Fruit fly (Drosophila melanogaster) whole organism, embryonic: ENCODE measurements around the gene Sirt6.

ENCODE experiments used
- Aef1 ChIP-seq: fragments of 200-800 bp; sonication (Bioruptor generic); IDR thresholded peaks from 3 replicates; pipeline ENCODE4 v1.3.6; 2022; ENCODE audit warnings: missing biosample characterization, missing genetic modification characterization
- B-H2 ChIP-seq: fragments of 200-800 bp; sonication (Bioruptor generic); optimal IDR thresholded peaks from 2 replicates; lab custom pipeline; 2018; ENCODE audit warnings: missing biosample characterization, mild to moderate bottlenecking, missing genetic modification characterization
- Bdp1 ChIP-seq: fragments of 200-800 bp; sonication (Bioruptor generic); optimal IDR thresholded peaks from 3 replicates; lab custom pipeline; 2016; ENCODE audit warnings: missing biosample characterization, missing genetic modification characterization
- CG10209 ChIP-seq: fragments of 200-800 bp; sonication (Bioruptor generic); optimal IDR thresholded peaks from 3 replicates; lab custom pipeline; 2017; ENCODE audit warnings: missing biosample characterization, mild to moderate bottlenecking, missing genetic modification characterization, missing genetic modification reagents
- CG10543 ChIP-seq: fragments of 200-800 bp; sonication (Bioruptor generic); optimal IDR thresholded peaks from 3 replicates; lab custom pipeline; 2017; ENCODE audit warnings: missing biosample characterization, mild to moderate bottlenecking, missing genetic modification characterization, moderate library complexity
- CG10565 ChIP-seq: fragments of 200-800 bp; sonication (Bioruptor generic); optimal IDR thresholded peaks from 3 replicates; lab custom pipeline; 2016; ENCODE audit warnings: missing biosample characterization, mild to moderate bottlenecking, missing genetic modification characterization
- CG11085 ChIP-seq: fragments of 200-800 bp; sonication (Bioruptor generic); IDR thresholded peaks from 2 replicates; pipeline ENCODE4 v1.3.6; 2022; ENCODE audit warnings: missing biosample characterization, missing genetic modification characterization
- CG13894 ChIP-seq: fragments of 200-800 bp; sonication (Bioruptor generic); optimal IDR thresholded peaks from 3 replicates; lab custom pipeline; 2018; ENCODE audit warnings: missing biosample characterization, mild to moderate bottlenecking, missing genetic modification characterization, moderate library complexity
- CG14860 ChIP-seq: fragments of 200-800 bp; sonication (Bioruptor generic); IDR thresholded peaks from 3 replicates; pipeline ENCODE4 v1.3.6; 2022; ENCODE audit warnings: missing biosample characterization, missing genetic modification characterization; ENCODE audit not compliant: partially characterized antibody
- CG17385 ChIP-seq: fragments of 200-800 bp; sonication (Bioruptor generic); optimal IDR thresholded peaks from 3 replicates; lab custom pipeline; 2018; ENCODE audit warnings: missing biosample characterization, mild to moderate bottlenecking, missing genetic modification characterization
- CG18764 ChIP-seq: fragments of 200-800 bp; sonication (Bioruptor generic); optimal IDR thresholded peaks from 3 replicates; lab custom pipeline; 2016; ENCODE audit warnings: missing biosample characterization, missing genetic modification characterization
- CG32767 ChIP-seq: fragments of 200-800 bp; sonication (Bioruptor generic); IDR thresholded peaks from 2 replicates; pipeline ENCODE4 v1.3.6; 2022; ENCODE audit warnings: missing biosample characterization, missing genetic modification characterization
- CG32772 ChIP-seq: fragments of 200-800 bp; sonication (Bioruptor generic); IDR thresholded peaks from 2 replicates; pipeline ENCODE4 v1.3.6; 2022; ENCODE audit warnings: missing biosample characterization, missing genetic modification characterization
- CG4282 ChIP-seq: fragments of 200-800 bp; sonication (Bioruptor generic); optimal IDR thresholded peaks from 2 replicates; lab custom pipeline; 2016; ENCODE audit warnings: missing biosample characterization, missing genetic modification characterization
- CG4730 ChIP-seq: fragments of 200-800 bp; sonication (Bioruptor generic); IDR thresholded peaks from 2 replicates; pipeline ENCODE4 v1.3.6; 2022; ENCODE audit warnings: missing biosample characterization, missing genetic modification characterization
- CG6254 ChIP-seq: fragments of 200-800 bp; sonication (Bioruptor generic); optimal IDR thresholded peaks from 3 replicates; lab custom pipeline; 2017; ENCODE audit warnings: mild to moderate bottlenecking, missing biosample characterization, missing genetic modification reagents, missing genetic modification characterization
- CG6813 ChIP-seq: fragments of 200-800 bp; sonication (Bioruptor generic); optimal IDR thresholded peaks from 2 replicates; lab custom pipeline; 2017; ENCODE audit warnings: missing biosample characterization, missing genetic modification characterization, mild to moderate bottlenecking, moderate library complexity, missing genetic modification reagents
- CG7963 ChIP-seq: fragments of 200-800 bp; sonication (Bioruptor generic); IDR thresholded peaks from 3 replicates; pipeline ENCODE4 v1.3.6; 2022; ENCODE audit warnings: missing biosample characterization, missing genetic modification characterization; ENCODE audit not compliant: partially characterized antibody
- CG7987 ChIP-seq: fragments of 200-800 bp; sonication (Bioruptor generic); optimal IDR thresholded peaks from 2 replicates; lab custom pipeline; 2018; ENCODE audit warnings: missing biosample characterization, mild to moderate bottlenecking, missing genetic modification characterization, moderate library complexity
- CG9609 ChIP-seq: fragments of 200-800 bp; sonication (Bioruptor generic); optimal IDR thresholded peaks from 3 replicates; lab custom pipeline; 2016; ENCODE audit warnings: missing biosample characterization, missing genetic modification characterization
- CHES-1-like ChIP-seq: fragments of 200-800 bp; sonication (Bioruptor generic); optimal IDR thresholded peaks from 2 replicates; lab custom pipeline; 2016; ENCODE audit warnings: missing biosample characterization, missing genetic modification characterization
- ERR ChIP-seq: fragments of 200-800 bp; sonication (Bioruptor generic); optimal IDR thresholded peaks from 2 replicates; lab custom pipeline; 2016; ENCODE audit warnings: missing biosample characterization, missing genetic modification characterization
- Elba2 ChIP-seq: fragments of 200-800 bp; sonication (Bioruptor generic); optimal IDR thresholded peaks from 3 replicates; lab custom pipeline; 2016; ENCODE audit warnings: missing biosample characterization, missing genetic modification characterization
- HLH4C ChIP-seq: fragments of 200-800 bp; sonication (Bioruptor generic); IDR thresholded peaks from 3 replicates; pipeline ENCODE4 v1.3.6; 2022; ENCODE audit warnings: missing biosample characterization, missing genetic modification characterization; ENCODE audit not compliant: partially characterized antibody
- Hr39 ChIP-seq: fragments of >200 bp; optimal IDR thresholded peaks from 2 replicates; lab custom pipeline; 2017
- Hr51 ChIP-seq, 2 experiments: fragments of 200-800 bp; sonication (Bioruptor generic); optimal IDR thresholded peaks; 2 replicates in 1 of 2; 3 replicates in 1 of 2; lab custom pipeline; 2016 to 2018; ENCODE audit warnings: missing biosample characterization in 2 of 2, missing genetic modification characterization in 2 of 2, mild to moderate bottlenecking in 1 of 2, moderate library complexity in 1 of 2
- Hsf ChIP-seq: fragments of 200-800 bp; sonication (Bioruptor generic); optimal IDR thresholded peaks from 3 replicates; lab custom pipeline; 2016; ENCODE audit warnings: missing biosample characterization, missing genetic modification characterization
- Lim3 ChIP-seq: fragments of 200-800 bp; sonication (Bioruptor generic); IDR thresholded peaks from 2 replicates; pipeline ENCODE4 v1.3.6; 2022; ENCODE audit warnings: missing biosample characterization, missing genetic modification characterization
- NC2α ChIP-seq: fragments of 200-800 bp; sonication (Bioruptor generic); optimal IDR thresholded peaks from 2 replicates; lab custom pipeline; 2016; ENCODE audit warnings: missing biosample characterization, missing genetic modification characterization
- Side ChIP-seq: fragments of 200-800 bp; sonication (Bioruptor generic); optimal IDR thresholded peaks from 2 replicates; lab custom pipeline; 2016; ENCODE audit warnings: missing biosample characterization, missing genetic modification characterization
- Sox102F ChIP-seq: fragments of 200-800 bp; sonication (Bioruptor generic); optimal IDR thresholded peaks from 2 replicates; lab custom pipeline; 2018; ENCODE audit warnings: missing biosample characterization, mild to moderate bottlenecking, missing genetic modification characterization, moderate library complexity
- Xrp1 ChIP-seq: fragments of 200-800 bp; sonication (Bioruptor generic); IDR thresholded peaks from 2 replicates; pipeline ENCODE4 v1.3.6; 2022; ENCODE audit warnings: missing biosample characterization, missing genetic modification characterization
- ap ChIP-seq: fragments of 200-800 bp; sonication (Bioruptor generic); IDR thresholded peaks from 2 replicates; pipeline ENCODE4 v1.3.6; 2022; ENCODE audit warnings: missing biosample characterization, missing genetic modification characterization
- chinmo ChIP-seq: fragments of 200-800 bp; sonication (Bioruptor generic); IDR thresholded peaks from 4 replicates; pipeline ENCODE4 v1.3.6; 2022; ENCODE audit warnings: missing biosample characterization, missing genetic modification characterization; ENCODE audit not compliant: partially characterized antibody
- disco-r ChIP-seq: fragments of 200-800 bp; sonication (Bioruptor generic); optimal IDR thresholded peaks from 2 replicates; lab custom pipeline; 2016; ENCODE audit warnings: missing biosample characterization, missing genetic modification characterization
- dmrt11E ChIP-seq: fragments of 200-800 bp; sonication (Bioruptor generic); optimal IDR thresholded peaks from 3 replicates; lab custom pipeline; 2018; ENCODE audit warnings: missing biosample characterization, mild to moderate bottlenecking, missing genetic modification characterization, moderate library complexity
- ems ChIP-seq: fragments of 200-800 bp; sonication (Bioruptor generic); optimal IDR thresholded peaks from 3 replicates; lab custom pipeline; 2016; ENCODE audit warnings: missing biosample characterization, missing genetic modification characterization
- eve ChIP-seq, 2 experiments: fragments of >200 bp; optimal IDR thresholded peaks; 2 replicates each; lab custom pipeline; 2017; ENCODE audit warnings: missing biosample characterization in 2 of 2, missing genetic modification characterization in 2 of 2
- gem ChIP-seq: fragments of 200-800 bp; sonication (Bioruptor generic); optimal IDR thresholded peaks from 2 replicates; lab custom pipeline; 2019; ENCODE audit warnings: missing biosample characterization, mild to moderate bottlenecking, missing genetic modification characterization, moderate library complexity
- h ChIP-seq: fragments of >200 bp; optimal IDR thresholded peaks from 2 replicates; lab custom pipeline; 2017
- hbn ChIP-seq: fragments of 200-800 bp; sonication (Bioruptor generic); IDR thresholded peaks from 2 replicates; pipeline ENCODE4 v1.3.6; 2022; ENCODE audit warnings: missing biosample characterization, missing genetic modification characterization; ENCODE audit not compliant: partially characterized antibody
- knrl ChIP-seq: fragments of 200-800 bp; sonication (Bioruptor generic); IDR thresholded peaks from 3 replicates; pipeline ENCODE4 v1.3.6; 2022; ENCODE audit warnings: missing biosample characterization, missing genetic modification characterization; ENCODE audit not compliant: partially characterized antibody
- pnt ChIP-seq: fragments of 200-800 bp; sonication (Bioruptor generic); optimal IDR thresholded peaks from 3 replicates; lab custom pipeline; 2016; ENCODE audit warnings: missing biosample characterization, missing genetic modification characterization
- sob ChIP-seq: fragments of 200-800 bp; sonication (Bioruptor generic); IDR thresholded peaks from 2 replicates; pipeline ENCODE4 v1.3.6; 2022; ENCODE audit warnings: missing biosample characterization, missing genetic modification characterization
- stc ChIP-seq: fragments of 200-800 bp; sonication (Bioruptor generic); IDR thresholded peaks from 2 replicates; pipeline ENCODE4 v1.3.6; 2022; ENCODE audit warnings: missing biosample characterization, missing genetic modification characterization
- tin ChIP-seq: fragments of 200-800 bp; sonication (Bioruptor generic); optimal IDR thresholded peaks from 3 replicates; lab custom pipeline; 2016; ENCODE audit warnings: missing biosample characterization, missing genetic modification characterization
- tio ChIP-seq: fragments of 200-800 bp; sonication (Bioruptor generic); optimal IDR thresholded peaks from 2 replicates; lab custom pipeline; 2017; ENCODE audit warnings: missing biosample characterization, missing genetic modification characterization, inconsistent platforms
- usp ChIP-seq: fragments of >200 bp; optimal IDR thresholded peaks from 2 replicates; lab custom pipeline; 2017; ENCODE audit warnings: missing biosample characterization, missing genetic modification characterization
- zen ChIP-seq: fragments of 200-800 bp; sonication (Bioruptor generic); optimal IDR thresholded peaks from 3 replicates; lab custom pipeline; 2018; ENCODE audit warnings: missing biosample characterization, mild to moderate bottlenecking, missing genetic modification characterization, moderate library complexity

Gene Sirt6

dm6 chr3R:10268101-10268864 is 6.6 kb upstream of the Sirt6 start (continued):
- TF ChIP-seq chinmo: peak; percentile 69; the same call in 1 of the 4 replicates
- TF ChIP-seq Bdp1 (GFP tag; lab: Kevin White, UChicago): peak; percentile 2
- peak; percentile 88 for TF ChIP-seq CG10543 (GFP tag; lab: Kevin White, UChicago)
- peak; percentile 11 for TF ChIP-seq dmrt11E
- TF ChIP-seq CG6813 (GFP tag; lab: Kevin White, UChicago): peak; percentile 41
- peak; percentile 73 for TF ChIP-seq B-H2 (GFP tag; lab: Kevin White, UChicago)
- TF ChIP-seq CG7987 (GFP tag; lab: Kevin White, UChicago): peak; percentile 28
- TF ChIP-seq Side (GFP tag; lab: Kevin White, UChicago): peak; percentile 36
- TF ChIP-seq sob: peak; percentile 71
- TF ChIP-seq CG32772 (GFP tag; lab: Robert Waterston, UW): peak; percentile 64
- TF ChIP-seq h (lab: Kevin White, UChicago): no peak
- TF ChIP-seq zen (tag; lab: Kevin White, UChicago): peak; percentile 56
- TF ChIP-seq CHES-1-like (GFP tag; lab: Kevin White, UChicago): peak; percentile 76
- TF ChIP-seq CG7963 (GFP tag; lab: Robert Waterston, UW): no peak
- TF ChIP-seq Hr51 (GFP tag; optimal IDR thresholded peaks at IDR 0.05; lab: Kevin White, UChicago): peak; percentile 58 to 94
- peak; percentile 38 for TF ChIP-seq tin (GFP tag; lab: Kevin White, UChicago)
- TF ChIP-seq ems: peak; percentile 50
- peak; percentile 74 for TF ChIP-seq Aef1 (GFP tag; lab: Robert Waterston, UW)
- TF ChIP-seq CG4730: peak; percentile 55
- TF ChIP-seq CG10565 (GFP tag; lab: Kevin White, UChicago): peak; percentile 45
- TF ChIP-seq Hr39: no peak
- TF ChIP-seq CG4282 (GFP tag; lab: Kevin White, UChicago): no peak
- no peak for TF ChIP-seq usp (GFP tag; lab: Kevin White, UChicago)
- peak; percentile 56 for TF ChIP-seq CG6254 (GFP tag; lab: Kevin White, UChicago)
- TF ChIP-seq eve (GFP tag; optimal IDR thresholded peaks at IDR 0.05; lab: Kevin White, UChicago): peak in 1 of 2 experiments; percentile 89
- no peak for TF ChIP-seq CG14860 (GFP tag; lab: Robert Waterston, UW)
- no peak for TF ChIP-seq HLH4C
- peak; percentile 65; the same call in 1 of the 2 replicates for TF ChIP-seq Xrp1
- peak; percentile 18 for TF ChIP-seq NC2α (GFP tag; lab: Kevin White, UChicago)
- TF ChIP-seq Elba2 (GFP tag; lab: Kevin White, UChicago): no peak
- peak; percentile 77 for TF ChIP-seq stc (GFP tag; lab: Robert Waterston, UW)
- peak; percentile 44 for TF ChIP-seq CG11085 (GFP tag; lab: Robert Waterston, UW)
- TF ChIP-seq Lim3 (GFP tag; lab: Robert Waterston, UW): no peak
- TF ChIP-seq CG10209 (GFP tag; lab: Kevin White, UChicago): peak; percentile 86
- peak; percentile 84 for TF ChIP-seq Hsf (GFP tag; lab: Kevin White, UChicago)
- no peak for TF ChIP-seq hbn (GFP tag; lab: Robert Waterston, UW)
- no peak for TF ChIP-seq knrl (GFP tag; lab: Robert Waterston, UW)
- TF ChIP-seq CG18764 (GFP tag; lab: Kevin White, UChicago): peak; percentile 54
- TF ChIP-seq ERR (GFP tag; lab: Kevin White, UChicago): peak; percentile 58
- peak; percentile 82 for TF ChIP-seq tio (GFP tag; lab: Kevin White, UChicago)
- peak; percentile 68; the same call in 1 of the 2 replicates for TF ChIP-seq CG32767
- TF ChIP-seq CG9609 (GFP tag; lab: Kevin White, UChicago): peak; percentile 84
- TF ChIP-seq ap (GFP tag; lab: Robert Waterston, UW): peak; percentile 46; the same call in 1 of the 2 replicates
- peak; percentile 93 for TF ChIP-seq gem (tag; lab: Kevin White, UChicago)
- peak; percentile 60 for TF ChIP-seq disco-r (GFP tag; lab: Kevin White, UChicago)
- peak; percentile 64 for TF ChIP-seq CG13894
- TF ChIP-seq Sox102F: peak; percentile 91
- TF ChIP-seq pnt (GFP tag; lab: Kevin White, UChicago): peak; percentile 79
- peak; percentile 83 for TF ChIP-seq CG17385 (GFP tag; lab: Kevin White, UChicago)
